Worm (Caenorhabditis elegans) whole organism, young adult: ENCODE data around the gene zim-3.

ENCODE experiments used
- B0261.1 ChIP-seq: sonication (generic microtip); optimal IDR thresholded peaks from 2 replicates; lab custom pipeline; 2016; ENCODE audit warnings: mild to moderate bottlenecking, missing genetic modification characterization, moderate library complexity, missing compliant biosample characterization
- B0336.3 ChIP-seq: fragments of 200-800 bp; sonication (Bioruptor generic); IDR thresholded peaks from 2 replicates; pipeline ENCODE4 v1.3.6; 2022; ENCODE audit warnings: missing genetic modification characterization, missing compliant biosample characterization
- C06A6.2 ChIP-seq: fragments of 200-800 bp; sonication (Bioruptor generic); conservative IDR thresholded peaks from 2 replicates; pipeline ENCODE4 v1.3.6; 2022; ENCODE audit warnings: missing genetic modification characterization, missing compliant biosample characterization
- F33H1.4 ChIP-seq: fragments of 200-800 bp; sonication (Bioruptor generic); IDR thresholded peaks from 2 replicates; pipeline ENCODE4 v1.3.6; 2022; ENCODE audit warnings: missing genetic modification reagents, missing genetic modification characterization, missing compliant biosample characterization
- K11D2.4 ChIP-seq: fragments of 200-800 bp; sonication (Bioruptor generic); IDR thresholded peaks from 2 replicates; pipeline ENCODE4 v1.3.6; 2022; ENCODE audit warnings: missing genetic modification reagents, missing genetic modification characterization, missing compliant biosample characterization
- Y53G8AR.9 ChIP-seq: fragments of 200-800 bp; sonication (Bioruptor generic); conservative IDR thresholded peaks from 2 replicates; pipeline ENCODE4 v1.3.6; 2022; ENCODE audit warnings: missing genetic modification reagents, missing genetic modification characterization, missing compliant biosample characterization
- Y56A3A.18 ChIP-seq: fragments of 200-800 bp; sonication (Bioruptor generic); IDR thresholded peaks from 2 replicates; pipeline ENCODE4 v1.3.6; 2022; ENCODE audit warnings: missing genetic modification reagents, missing genetic modification characterization, missing compliant biosample characterization
- akir-1 ChIP-seq: fragments of 200-800 bp; sonication (Bioruptor generic); optimal IDR thresholded peaks from 2 replicates; lab custom pipeline; 2018; ENCODE audit warnings: mild to moderate bottlenecking, missing genetic modification characterization, moderate library complexity, missing compliant biosample characterization
- athp-1 ChIP-seq: sonication (generic microtip); optimal IDR thresholded peaks from 2 replicates; lab custom pipeline; 2017; ENCODE audit warnings: mild to moderate bottlenecking, missing genetic modification characterization, missing compliant biosample characterization
- attf-5 ChIP-seq: fragments of 200-800 bp; sonication (Bioruptor generic); optimal IDR thresholded peaks from 2 replicates; lab custom pipeline; 2018; ENCODE audit warnings: mild to moderate bottlenecking, missing genetic modification characterization, missing compliant biosample characterization
- attf-6 ChIP-seq: fragments of 200-800 bp; sonication (Bioruptor generic); IDR thresholded peaks from 2 replicates; pipeline ENCODE4 v1.3.6; 2022; ENCODE audit warnings: missing genetic modification reagents, missing genetic modification characterization, missing compliant biosample characterization
- ccch-3 ChIP-seq: fragments of 200-800 bp; sonication (Bioruptor generic); optimal IDR thresholded peaks from 2 replicates; lab custom pipeline; 2018; ENCODE audit warnings: mild to moderate bottlenecking, missing genetic modification characterization, missing compliant biosample characterization
- ceh-100 ChIP-seq: fragments of 200-800 bp; sonication (Bioruptor generic); IDR thresholded peaks from 2 replicates; pipeline ENCODE4 v1.3.6; 2022; ENCODE audit warnings: missing genetic modification reagents, missing genetic modification characterization, missing compliant biosample characterization
- ceh-40 ChIP-seq: fragments of 200-800 bp; sonication (Bioruptor generic); IDR thresholded peaks from 2 replicates; pipeline ENCODE4 v1.3.6; 2022; ENCODE audit warnings: missing genetic modification characterization, missing compliant biosample characterization
- ceh-79 ChIP-seq: sonication (generic microtip); optimal IDR thresholded peaks from 2 replicates; lab custom pipeline; 2017; ENCODE audit warnings: mild to moderate bottlenecking, missing genetic modification characterization, missing compliant biosample characterization
- ceh-91 ChIP-seq: fragments of 200-800 bp; sonication (Bioruptor generic); IDR thresholded peaks from 2 replicates; pipeline ENCODE4 v1.3.6; 2022; ENCODE audit warnings: missing genetic modification reagents, missing genetic modification characterization, missing compliant biosample characterization
- dpff-1 ChIP-seq: sonication (generic microtip); optimal IDR thresholded peaks from 2 replicates; lab custom pipeline; 2017; ENCODE audit warnings: mild to moderate bottlenecking, missing genetic modification characterization, missing compliant biosample characterization
- dpl-1 ChIP-seq: fragments of 150-350 bp; optimal IDR thresholded peaks from 2 replicates; lab custom pipeline; 2014; ENCODE audit warnings: missing biosample characterization, missing genetic modification reagents, missing genetic modification characterization
- egl-18 ChIP-seq: fragments of 200-800 bp; sonication (Bioruptor generic); IDR thresholded peaks from 2 replicates; pipeline ENCODE4 v1.3.6; 2022; ENCODE audit warnings: missing genetic modification reagents, missing genetic modification characterization, missing compliant biosample characterization
- him-1 ChIP-seq: sonication (generic microtip); optimal IDR thresholded peaks from 2 replicates; lab custom pipeline; 2016; ENCODE audit warnings: missing genotype, missing genetic modification reagents, missing genetic modification characterization, missing compliant biosample characterization
- hlh-26 ChIP-seq: fragments of 200-800 bp; sonication (Bioruptor generic); conservative IDR thresholded peaks from 2 replicates; pipeline ENCODE4 v1.3.6; 2022; ENCODE audit warnings: missing genetic modification reagents, missing genetic modification characterization, missing compliant biosample characterization
- hmg-1.2 ChIP-seq: fragments of 200-800 bp; sonication (Bioruptor generic); IDR thresholded peaks from 2 replicates; pipeline ENCODE4 v1.3.6; 2022; ENCODE audit warnings: missing genetic modification reagents, missing genetic modification characterization, missing compliant biosample characterization
- hrde-1 ChIP-seq: sonication (generic microtip); optimal IDR thresholded peaks from 2 replicates; lab custom pipeline; 2016; ENCODE audit warnings: missing genetic modification characterization, mild to moderate bottlenecking, missing compliant biosample characterization, moderate library complexity, missing genotype, missing genetic modification reagents, borderline replicate concordance
- hsf-1 ChIP-seq: fragments of 200-800 bp; sonication (Bioruptor generic); IDR thresholded peaks from 2 replicates; pipeline ENCODE4 v1.3.6; 2022; ENCODE audit warnings: missing genetic modification reagents, missing genetic modification characterization, missing compliant biosample characterization
- let-607 ChIP-seq, 2 experiments: fragments of 200-800 bp in 1 of 2; sonication (Bioruptor generic) in 1 of 2; sonication (generic microtip) in 1 of 2; optimal IDR thresholded peaks; 2 replicates each; lab custom pipeline; 2016 to 2018; ENCODE audit warnings: mild to moderate bottlenecking in 2 of 2, missing compliant biosample characterization in 2 of 2, missing genetic modification characterization in 2 of 2, moderate library complexity in 2 of 2, missing genotype in 1 of 2
- lin-26 ChIP-seq: fragments of 200-800 bp; sonication (Bioruptor generic); IDR thresholded peaks from 2 replicates; pipeline ENCODE4 v1.3.6; 2022; ENCODE audit warnings: missing genetic modification reagents, missing genetic modification characterization, missing compliant biosample characterization
- lin-35 ChIP-seq, 3 experiments: fragments of 150-350 bp in 2 of 3; sonication (generic microtip) in 1 of 3; optimal IDR thresholded peaks; 2 replicates each; lab custom pipeline; 2014 to 2018; ENCODE audit warnings: missing biosample characterization in 3 of 3, missing genetic modification characterization in 3 of 3, missing genetic modification reagents in 3 of 3
- lsl-1 ChIP-seq: fragments of 200-800 bp; sonication (Bioruptor generic); optimal IDR thresholded peaks from 2 replicates; lab custom pipeline; 2018; ENCODE audit warnings: mild to moderate bottlenecking, missing genetic modification characterization, moderate library complexity, missing compliant biosample characterization
- lsy-27 ChIP-seq: sonication (generic microtip); optimal IDR thresholded peaks from 2 replicates; lab custom pipeline; 2017; ENCODE audit warnings: missing genetic modification characterization, mild to moderate bottlenecking, missing compliant biosample characterization, antibody characterized with exemption, missing genotype, borderline replicate concordance; ENCODE audit not compliant: insufficient read depth
- mes-4 ChIP-seq: sonication (generic microtip); optimal IDR thresholded peaks from 2 replicates; lab custom pipeline; 2016; ENCODE audit warnings: missing genotype, missing genetic modification characterization, missing compliant biosample characterization
- nfya-1 ChIP-seq: sonication (generic microtip); optimal IDR thresholded peaks from 2 replicates; lab custom pipeline; 2017; ENCODE audit warnings: antibody characterized with exemption, missing compliant biosample characterization, missing genetic modification characterization, borderline replicate concordance; ENCODE audit not compliant: insufficient read depth
- rcor-1 ChIP-seq: fragments of 200-800 bp; sonication (Bioruptor generic); IDR thresholded peaks from 2 replicates; pipeline ENCODE4 v1.3.6; 2022; ENCODE audit warnings: missing genetic modification reagents, missing genetic modification characterization, missing compliant biosample characterization
- rpc-1 ChIP-seq, 2 experiments: fragments of 150-350 bp in 1 of 2; sonication (generic microtip) in 1 of 2; optimal IDR thresholded peaks; 2 replicates each; lab custom pipeline; 2014 to 2018; ENCODE audit warnings: missing biosample characterization in 1 of 2, missing genetic modification characterization in 1 of 2, missing genetic modification reagents in 1 of 2, missing genotype in 1 of 2
- snpc-4 ChIP-seq, 5 experiments: fragments of 150-350 bp in 1 of 5; sonication (generic microtip) in 4 of 5; optimal IDR thresholded peaks; 2 replicates each; lab custom pipeline; 2014 to 2018; ENCODE audit warnings: missing genetic modification characterization in 5 of 5, missing biosample characterization in 3 of 5, antibody characterized with exemption in 2 of 5, mild to moderate bottlenecking in 2 of 5, missing compliant biosample characterization in 2 of 5, missing genotype in 2 of 5, moderate library complexity in 2 of 5, missing genetic modification reagents in 1 of 5
- somi-1 ChIP-seq: fragments of 200-800 bp; sonication (Bioruptor generic); optimal IDR thresholded peaks from 2 replicates; lab custom pipeline; 2018; ENCODE audit warnings: mild to moderate bottlenecking, missing genetic modification characterization, missing compliant biosample characterization
- sptf-2 ChIP-seq: fragments of 200-800 bp; sonication (Bioruptor generic); optimal IDR thresholded peaks from 2 replicates; lab custom pipeline; 2018; ENCODE audit warnings: mild to moderate bottlenecking, missing genetic modification characterization, missing compliant biosample characterization
- tbp1 ChIP-seq: fragments of 200-800 bp; sonication (Bioruptor generic); optimal IDR thresholded peaks from 2 replicates; lab custom pipeline; 2018; ENCODE audit warnings: mild to moderate bottlenecking, missing genetic modification characterization, missing compliant biosample characterization
- tlf-1 ChIP-seq: fragments of 200-800 bp; sonication (Bioruptor generic); optimal IDR thresholded peaks from 2 replicates; lab custom pipeline; 2018; ENCODE audit warnings: mild to moderate bottlenecking, missing genetic modification characterization, missing compliant biosample characterization
- unc-62 ChIP-seq: fragments of 150-350 bp; optimal IDR thresholded peaks from 2 replicates; lab custom pipeline; 2014; ENCODE audit warnings: missing biosample characterization, missing genetic modification reagents, missing genetic modification characterization
- xnd-1 ChIP-seq: sonication (generic microtip); optimal IDR thresholded peaks from 2 replicates; lab custom pipeline; 2016; ENCODE audit warnings: missing genotype, missing genetic modification reagents, missing genetic modification characterization, missing compliant biosample characterization
- zim-3 ChIP-seq: sonication (generic microtip); optimal IDR thresholded peaks from 2 replicates; lab custom pipeline; 2017; ENCODE audit warnings: mild to moderate bottlenecking, missing genetic modification characterization, moderate library complexity, missing compliant biosample characterization
- ztf-18 ChIP-seq: sonication (generic microtip); optimal IDR thresholded peaks from 2 replicates; lab custom pipeline; 2016; ENCODE audit warnings: missing genotype, mild to moderate bottlenecking, missing genetic modification characterization, missing compliant biosample characterization
- ztf-22 ChIP-seq: fragments of 200-800 bp; sonication (Bioruptor generic); optimal IDR thresholded peaks from 2 replicates; lab custom pipeline; 2018; ENCODE audit warnings: mild to moderate bottlenecking, missing genetic modification characterization, moderate library complexity, missing compliant biosample characterization
- ztf-26 ChIP-seq: sonication (generic microtip); optimal IDR thresholded peaks from 2 replicates; lab custom pipeline; 2017; ENCODE audit warnings: missing genetic modification characterization, missing compliant biosample characterization
- ztf-28 ChIP-seq: fragments of 200-800 bp; sonication (Bioruptor generic); IDR thresholded peaks from 2 replicates; pipeline ENCODE4 v1.3.6; 2022; ENCODE audit warnings: missing genetic modification reagents, missing genetic modification characterization, missing compliant biosample characterization
- ztf-6 ChIP-seq: fragments of 200-800 bp; sonication (Bioruptor generic); IDR thresholded peaks from 2 replicates; pipeline ENCODE4 v1.3.6; 2022; ENCODE audit warnings: missing genetic modification reagents, missing genetic modification characterization, missing compliant biosample characterization

zim-3 gene

ce11 chrIV:10558415-10558814 lies at the start of gene zim-3:
Gene zim-3 (plus strand): TSS chrIV:10558715.
- TF ChIP-seq rcor-1 (GFP tag; lab: Robert Waterston, UW) (no peak), hsf-1 (GFP tag; lab: Robert Waterston, UW) (0 out of 2 replicates have a peak, but pooled peaks have one; percentile 9), lsy-27 (tag; lab: Kevin White, UChicago) (no peak), F33H1.4 (GFP tag; lab: Robert Waterston, UW) (peak; percentile 23; the same call in 1 of the 2 replicates), lsl-1 (GFP tag; lab: Kevin White, UChicago) (peak; percentile 60), dpl-1 (GFP tag; lab: Kevin White, UChicago) (no peak)

DNA sequence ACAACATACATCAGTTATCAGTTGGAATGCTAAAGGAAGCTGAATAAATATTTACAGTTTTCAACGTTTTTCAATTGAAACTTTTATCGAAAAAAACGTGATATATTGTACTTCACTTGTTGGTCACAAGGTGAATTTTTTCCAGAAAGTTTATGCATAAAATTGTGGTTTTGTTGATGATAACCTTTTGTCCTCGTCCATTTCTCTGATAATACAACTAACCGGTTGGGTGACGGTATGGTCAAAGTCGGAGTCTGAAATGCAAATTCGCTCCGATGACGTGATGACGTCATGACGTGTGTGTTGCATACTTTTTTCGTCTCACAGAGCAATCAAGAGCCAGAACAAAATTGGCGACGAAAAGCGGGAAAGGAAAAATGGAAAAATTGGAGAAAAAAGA lies 47.1 kb upstream of the zim-3 start:
- TF ChIP-seq Y53G8AR.9 (GFP tag; lab: Robert Waterston, UW): 0 out of 2 replicates have a peak, but pooled peaks have one; percentile 37
- no peak for TF ChIP-seq ceh-40 (GFP tag; lab: Robert Waterston, UW)
- no peak for TF ChIP-seq ztf-26 (tag; lab: Kevin White, UChicago)
- TF ChIP-seq akir-1 (GFP tag; lab: Kevin White, UChicago): no peak
- TF ChIP-seq tbp1 (GFP tag; lab: Kevin White, UChicago): no peak
- peak; percentile 41 for TF ChIP-seq unc-62
- TF ChIP-seq ztf-28 (GFP tag; lab: Robert Waterston, UW): no peak
- TF ChIP-seq ztf-18 (tag; lab: Kevin White, UChicago): no peak
- no peak for TF ChIP-seq lsl-1 (GFP tag; lab: Kevin White, UChicago)
- TF ChIP-seq K11D2.4 (GFP tag; lab: Robert Waterston, UW): no peak
- no peak for TF ChIP-seq xnd-1
- TF ChIP-seq hrde-1 (tag; lab: Kevin White, UChicago): no peak
- no peak for TF ChIP-seq sptf-2 (GFP tag; lab: Kevin White, UChicago)
- TF ChIP-seq ceh-100 (GFP tag; lab: Robert Waterston, UW): no peak
- no peak for TF ChIP-seq him-1 (tag; lab: Kevin White, UChicago)
- no peak for TF ChIP-seq attf-6 (GFP tag; lab: Robert Waterston, UW)
- TF ChIP-seq hmg-1.2 (GFP tag; lab: Robert Waterston, UW): no peak
- TF ChIP-seq hlh-26 (GFP tag; lab: Robert Waterston, UW): no peak
- TF ChIP-seq ceh-91 (GFP tag; lab: Robert Waterston, UW): no peak
- TF ChIP-seq C06A6.2: no peak
- TF ChIP-seq ztf-22 (GFP tag; lab: Kevin White, UChicago): no peak
- TF ChIP-seq somi-1 (GFP tag; lab: Kevin White, UChicago): no peak
- TF ChIP-seq B0261.1 (tag; lab: Kevin White, UChicago): no peak
- TF ChIP-seq dpff-1: no peak
- TF ChIP-seq ztf-6 (GFP tag; lab: Robert Waterston, UW): no peak
- TF ChIP-seq ccch-3 (GFP tag; lab: Kevin White, UChicago): no peak
- no peak for TF ChIP-seq nfya-1 (tag; lab: Kevin White, UChicago)
- no peak for TF ChIP-seq lin-26 (GFP tag; lab: Robert Waterston, UW)
- TF ChIP-seq tlf-1: no peak
- TF ChIP-seq zim-3: no peak
- no peak for TF ChIP-seq lin-35 (GFP tag; optimal IDR thresholded peaks at IDR 0.05; lab: Kevin White, UChicago)
- no peak for TF ChIP-seq mes-4 (tag; lab: Kevin White, UChicago)
- no peak for TF ChIP-seq attf-5
- no peak for TF ChIP-seq ceh-79
- TF ChIP-seq snpc-4 (GFP tag; optimal IDR thresholded peaks at IDR 0.05; lab: Kevin White, UChicago): no peak
- no peak for TF ChIP-seq snpc-4 (tag; optimal IDR thresholded peaks at IDR 0.05; lab: Kevin White, UChicago)
- TF ChIP-seq let-607 (tag; optimal IDR thresholded peaks at IDR 0.05; lab: Kevin White, UChicago): no peak
- TF ChIP-seq rpc-1 (optimal IDR thresholded peaks at IDR 0.05; lab: Kevin White, UChicago): no peak
- TF ChIP-seq rpc-1 (tag; optimal IDR thresholded peaks at IDR 0.05; lab: Kevin White, UChicago): no peak
- no peak for TF ChIP-seq egl-18 (GFP tag; lab: Robert Waterston, UW)
- TF ChIP-seq Y56A3A.18 (GFP tag; lab: Robert Waterston, UW): 0 out of 2 replicates have a peak, but pooled peaks have one; percentile 13
- TF ChIP-seq B0336.3 (GFP tag; lab: Robert Waterston, UW): peak; percentile 56
- no peak for TF ChIP-seq athp-1 (tag; lab: Kevin White, UChicago)
